Worm (Caenorhabditis elegans): Measurements from ENCODE around the gene unc-115.
A peak's percentile ranks its signal among the peaks of the same experiment; 100 is the strongest.

Gene unc-115

ce11 chrX:10197204-10197756, 50.6 kb downstream of the unc-115 start, which contains the start of gene nucb-1 (continued):
- TF ChIP-seq mep-1 (tag; optimal IDR thresholded peaks at IDR 0.05) = peak; percentile 90
- peak; percentile 59 for TF ChIP-seq R02D3.7 (tag; optimal IDR thresholded peaks at IDR 0.05)
- peak; percentile 39 for TF ChIP-seq nhr-25 (tag; optimal IDR thresholded peaks at IDR 0.05; ENCODE audit: borderline replicate concordance, insufficient read depth)
- peak; percentile 59 for TF ChIP-seq aha-1 (tag)
- peak; percentile 60 for TF ChIP-seq mxl-3 (GFP tag; optimal IDR thresholded peaks at IDR 0.05)
- no peak for TF ChIP-seq pha-4 (GFP tag; IDR thresholded peaks at IDR 0.05)
- peak; percentile 66 for TF ChIP-seq pha-4 (tag; optimal IDR thresholded peaks at IDR 0.05)
- TF ChIP-seq nhr-48 (tag; optimal IDR thresholded peaks at IDR 0.05) = no peak
- TF ChIP-seq nhr-6 (tag; optimal IDR thresholded peaks at IDR 0.05) = peak; percentile 82
- peak; percentile 41 for TF ChIP-seq dpl-1 (GFP tag; optimal IDR thresholded peaks at IDR 0.05)
- peak; percentile 28 for TF ChIP-seq duxl-1 (tag; optimal IDR thresholded peaks at IDR 0.05; ENCODE audit: poor library complexity)
- peak in 1 of 2 experiments; percentile 88 for TF ChIP-seq unc-62 (GFP tag; optimal IDR thresholded peaks at IDR 0.05 in 1 of 2)
- TF ChIP-seq unc-62 (tag; optimal IDR thresholded peaks at IDR 0.05) = no peak
- TF ChIP-seq nhr-41 (GFP tag; IDR thresholded peaks at IDR 0.05) = no peak
- TF ChIP-seq nhr-77 (tag; optimal IDR thresholded peaks at IDR 0.05) = peak; percentile 69
- peak; percentile 78 for TF ChIP-seq nhr-28 (tag; optimal IDR thresholded peaks at IDR 0.05)
- TF ChIP-seq ces-1 (GFP tag; optimal IDR thresholded peaks at IDR 0.05) = no peak
- peak; percentile 65 for TF ChIP-seq rbr-2 (tag; optimal IDR thresholded peaks at IDR 0.05)
- peak; percentile 78 for TF ChIP-seq hlh-30 (tag; optimal IDR thresholded peaks at IDR 0.05; ENCODE audit: insufficient read depth)
- TF ChIP-seq dmd-6 (GFP tag; IDR thresholded peaks at IDR 0.05) = peak; percentile 33; the same call in 1 of the 2 replicates
- TF ChIP-seq lin-29 (GFP tag; IDR thresholded peaks at IDR 0.05) = no peak

- TF ChIP-seq F10B5.3 (tag; optimal IDR thresholded peaks at IDR 0.05) (no peak), daf-12 (tag; optimal IDR thresholded peaks at IDR 0.05) (no peak), unc-62 (GFP tag; optimal IDR thresholded peaks at IDR 0.05 in 1 of 2) (peak in 1 of 2 experiments; percentile 64), unc-62 (tag; optimal IDR thresholded peaks at IDR 0.05) (no peak), daf-8 (GFP tag; IDR thresholded peaks at IDR 0.05) (no peak), hmg-1.1 (GFP tag; IDR thresholded peaks at IDR 0.05) (no peak), unc-130 (GFP tag; optimal IDR thresholded peaks at IDR 0.05) (no peak)
Measured at ce11 chrX:10199202-10199601, 52.5 kb downstream of the unc-115 start.
